Worm (Caenorhabditis elegans) whole organism, dauer: Measurements from ENCODE around the gene Y57G11C.14.

ENCODE experiments used
- unc-62 ChIP-seq: sonication (generic microtip); optimal IDR thresholded peaks from 2 replicates; lab custom pipeline; 2017; ENCODE audit warnings: missing biosample characterization, missing genetic modification reagents, missing genetic modification characterization

Y57G11C.14 gene

DNA sequence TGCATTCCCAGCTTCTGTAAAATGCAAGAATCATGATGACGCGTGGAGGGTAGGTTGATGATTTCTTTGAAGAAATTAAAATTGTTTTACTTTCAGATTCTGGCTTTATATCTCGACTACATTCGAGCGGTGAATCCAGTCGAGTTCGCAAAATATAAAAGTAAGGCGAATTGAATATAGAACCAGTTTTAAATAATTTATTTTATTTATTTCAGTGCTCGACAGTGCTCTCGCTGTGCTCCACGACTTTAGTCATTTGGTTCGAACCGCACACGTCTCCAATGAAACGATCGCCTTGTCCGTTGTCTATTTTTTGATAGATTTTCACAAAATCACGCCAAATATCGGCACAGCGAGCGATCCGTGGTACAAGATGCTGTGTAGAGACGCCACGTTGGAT, 16.9 kb upstream of the Y57G11C.14 start, which contains the start of gene Y57G11C.1130:
Y57G11C.1130 (plus strand) TSS at position 301 of the 400 bp plus-strand sequence.
- no peak for TF ChIP-seq unc-62

DNA sequence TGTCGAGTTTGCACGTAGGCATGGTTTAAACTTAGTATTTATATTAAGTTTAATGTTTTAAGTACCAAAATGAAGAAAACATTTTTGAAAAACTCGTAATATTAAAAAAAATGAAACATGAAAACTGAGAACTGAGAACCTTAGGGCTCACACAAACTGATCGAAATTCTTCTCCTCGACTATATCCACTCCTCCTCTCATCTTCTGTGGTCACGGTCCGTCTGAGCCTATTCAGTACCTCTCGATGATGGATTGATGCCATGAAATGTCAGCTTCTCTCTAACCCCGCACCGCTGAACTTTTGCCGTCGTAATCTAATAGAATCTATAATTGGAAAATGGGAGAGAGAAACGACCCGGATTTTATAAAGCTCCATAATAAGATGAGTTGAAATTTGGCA, 14.6 kb upstream of the Y57G11C.14 start, which contains the start of gene nlp-56:
nlp-56 (minus strand) TSS at position 257 of the 400 bp plus-strand sequence.
- no peak for TF ChIP-seq unc-62

DNA sequence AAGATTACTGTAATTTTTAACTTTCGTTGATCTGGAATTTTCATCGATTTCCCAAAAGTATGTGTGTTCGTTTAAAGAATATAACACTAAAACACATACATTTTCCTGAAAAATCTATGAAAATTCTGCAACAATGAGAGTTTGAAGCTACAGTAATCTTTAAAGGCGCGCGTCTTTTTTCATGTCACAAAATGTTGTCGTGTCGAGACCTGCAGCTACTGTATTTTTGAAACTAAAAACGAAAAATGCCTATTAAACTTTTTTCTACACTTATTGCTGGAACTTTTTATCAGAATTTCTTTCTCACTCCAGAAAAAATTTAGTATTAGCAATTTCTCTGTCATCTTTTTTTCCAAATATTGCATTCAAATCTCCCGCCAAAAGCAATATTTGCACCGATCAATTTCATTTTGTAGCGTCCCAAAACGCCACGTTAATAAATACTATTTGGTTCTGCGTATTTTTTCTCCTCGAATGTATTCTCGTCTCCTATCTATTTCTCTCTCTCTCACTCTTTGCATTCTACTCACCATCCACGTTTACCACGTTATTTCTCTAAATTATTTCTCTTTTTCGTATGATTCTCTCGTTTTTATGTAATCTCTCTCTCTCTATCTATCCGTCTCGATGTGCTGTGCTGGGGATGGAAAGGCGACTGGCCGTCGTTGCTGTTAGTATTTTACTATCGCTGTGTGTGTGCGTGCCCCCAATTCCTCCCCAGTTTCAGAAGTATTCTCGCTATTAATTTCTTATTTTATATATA, 12.6 kb upstream of the Y57G11C.14 start, which contains the start of gene melo-1:
melo-1 (plus strand) TSS at position 658 of the 763 bp plus-strand sequence.
- TF ChIP-seq unc-62: no peak

DNA sequence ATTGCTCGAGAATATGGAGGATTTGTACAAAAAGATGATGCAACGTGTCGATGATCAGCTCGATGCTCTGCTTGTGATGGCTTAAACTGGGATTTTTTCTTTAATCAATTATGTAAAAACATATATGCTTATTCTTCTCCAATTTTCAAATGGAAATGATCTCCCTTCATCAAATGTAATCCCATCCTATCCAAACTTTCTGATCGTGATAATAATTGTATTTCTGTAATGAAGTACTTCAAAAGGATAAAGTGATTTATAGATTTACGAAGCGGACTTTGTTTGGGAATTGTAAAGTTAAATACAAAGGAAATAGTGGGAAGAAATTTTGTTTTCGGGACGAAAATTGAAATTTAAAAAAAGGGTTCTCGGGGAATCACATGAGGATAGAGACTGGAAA, 8.5 kb upstream of the Y57G11C.14 start:
- no peak for TF ChIP-seq unc-62

DNA sequence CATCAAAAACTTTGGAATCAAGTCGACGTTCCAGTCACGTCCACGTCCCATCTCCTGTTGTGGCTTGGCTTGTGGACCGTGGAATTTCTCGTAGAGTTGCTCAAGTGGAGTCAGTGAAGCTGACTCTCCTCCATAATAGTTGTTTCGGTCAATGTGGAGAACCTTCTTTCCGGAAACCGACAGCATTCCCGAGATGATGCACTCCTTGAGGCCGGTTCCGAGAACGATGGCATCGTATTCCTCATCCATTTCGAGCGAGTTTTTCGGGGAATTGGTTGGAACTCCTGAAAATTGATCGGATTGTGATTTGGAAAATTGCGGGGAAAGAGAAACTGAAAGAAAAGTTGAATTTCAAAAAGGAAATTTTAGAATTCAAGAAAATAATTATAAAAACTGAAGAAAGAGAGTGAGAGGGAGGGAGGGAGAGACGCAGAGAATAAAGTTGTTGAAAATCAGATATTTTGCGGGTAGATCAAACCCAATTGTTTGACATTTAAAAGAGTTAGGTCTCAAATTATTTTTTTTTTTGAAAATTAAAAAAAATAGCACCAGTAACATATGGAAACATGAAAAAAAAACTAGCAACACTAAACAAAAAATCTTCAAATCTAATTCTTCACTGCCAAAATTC, 6.4 kb upstream of the Y57G11C.14 start, which contains the start of gene gdi-1:
gdi-1 (minus strand) TSS at position 286 of the 631 bp plus-strand sequence.
- no peak for TF ChIP-seq unc-62

DNA sequence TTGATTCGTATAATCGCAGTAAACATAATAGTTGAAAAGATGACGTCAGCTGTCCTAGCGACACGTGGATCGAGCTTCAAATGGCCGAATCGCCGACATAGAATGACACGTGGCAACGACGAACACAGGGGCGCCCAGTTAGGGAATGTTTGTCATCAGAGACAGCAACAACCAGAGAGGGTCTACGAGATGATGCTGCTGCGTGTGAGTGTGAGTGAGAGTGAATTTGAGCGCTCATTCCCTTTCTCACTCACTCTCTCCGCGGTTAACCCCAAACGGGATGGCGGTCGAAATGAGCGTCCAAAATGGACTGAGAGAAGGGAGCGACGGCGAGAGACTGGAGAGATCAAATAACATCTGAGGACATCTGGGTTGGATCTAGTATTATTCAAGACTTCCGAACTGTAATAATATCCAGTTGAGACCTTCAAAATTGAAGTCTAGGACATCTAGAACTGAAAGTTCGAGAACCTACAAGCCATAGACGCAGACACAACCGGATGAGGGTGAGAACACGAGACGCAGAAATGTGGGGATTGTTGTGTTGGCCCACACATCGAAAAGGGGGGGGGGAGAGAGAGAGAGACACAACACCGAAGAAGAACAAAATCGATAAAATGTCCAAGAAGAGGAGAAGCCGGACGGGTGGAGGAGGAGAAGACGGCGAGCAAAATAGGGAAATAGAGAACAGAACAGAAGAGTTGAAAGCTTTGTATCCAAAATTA, 5.0 kb upstream of the Y57G11C.14 start:
- no peak for TF ChIP-seq unc-62

DNA sequence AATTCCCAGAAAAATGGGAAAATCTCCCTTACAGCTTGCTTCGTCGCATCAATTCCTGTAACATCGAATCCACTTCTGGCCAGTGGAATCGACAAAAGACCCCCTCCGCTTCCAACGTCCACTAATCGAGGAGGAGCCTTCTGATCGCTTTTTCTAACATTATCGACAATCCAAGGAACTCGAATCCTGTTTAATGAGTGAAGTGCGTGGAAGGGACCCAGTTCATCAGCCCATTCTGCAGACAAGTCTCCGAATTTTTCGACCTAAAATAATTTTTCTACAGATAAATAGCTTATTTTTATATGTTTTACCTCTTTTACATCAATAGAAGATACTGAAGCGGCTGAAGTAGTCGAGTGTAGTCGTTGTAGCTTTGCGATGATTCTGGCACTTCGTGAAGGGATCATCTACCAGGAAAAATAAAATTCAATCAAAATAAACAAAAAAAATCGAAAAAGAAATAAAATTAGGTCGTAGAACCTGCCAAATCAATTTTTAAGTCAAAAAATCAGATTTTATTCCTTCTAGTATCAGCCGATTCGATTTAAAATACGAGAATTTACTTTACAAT, 3.1 kb upstream of the Y57G11C.14 start, which contains the start of gene coq-3:
coq-3 (minus strand) TSS at position 407 of the 571 bp plus-strand sequence.
- TF ChIP-seq unc-62: no peak

DNA sequence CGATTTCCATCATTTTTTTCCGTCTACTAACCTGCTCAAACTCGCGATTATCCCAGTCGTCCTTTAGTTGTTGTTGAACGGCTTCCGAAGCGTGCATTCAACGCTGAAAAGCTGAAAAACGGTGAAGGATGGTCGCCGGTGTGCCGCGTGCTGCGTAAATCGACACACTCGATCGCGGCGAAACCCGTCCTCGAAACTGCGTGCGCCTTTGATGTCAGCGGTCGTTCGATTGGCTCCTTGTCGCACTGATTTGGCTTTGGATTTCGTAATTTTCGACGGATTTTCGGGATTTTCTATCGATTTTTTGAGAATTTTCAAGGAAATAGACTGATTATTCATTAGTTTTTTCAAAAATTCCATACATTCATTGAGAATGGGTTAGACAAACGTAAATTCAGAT, 1.8 kb upstream of the Y57G11C.14 start, which contains the start of the genes Y57G11C.1147 and nuo-3:
Y57G11C.1147 (minus strand) TSS at position 161 of the 400 bp plus-strand sequence.
nuo-3 (minus strand) TSS at position 191 of the 400 bp plus-strand sequence.
- no peak for TF ChIP-seq unc-62

DNA sequence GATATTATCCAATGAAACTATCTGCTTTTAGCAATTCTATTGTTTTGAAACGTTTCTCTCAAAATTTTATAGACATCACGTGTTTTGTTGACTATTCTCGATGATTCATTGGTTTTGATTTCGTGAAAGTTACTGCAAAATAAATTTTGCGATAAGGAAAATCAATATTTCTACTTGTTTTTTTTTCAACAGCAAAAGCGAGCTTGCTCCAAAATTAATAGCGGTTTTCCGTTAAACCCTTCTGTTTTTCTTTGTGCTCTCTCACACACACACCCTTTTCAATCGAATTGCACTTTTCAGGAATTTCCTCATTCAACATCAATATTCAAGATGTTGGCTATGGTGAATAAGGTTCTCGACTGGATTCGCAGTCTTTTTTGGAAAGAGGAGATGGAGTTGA, 1.3 kb upstream of the Y57G11C.14 start, which contains the start of gene arl-8:
arl-8 (plus strand) TSS at position 301 of the 400 bp plus-strand sequence.
- TF ChIP-seq unc-62: no peak

DNA sequence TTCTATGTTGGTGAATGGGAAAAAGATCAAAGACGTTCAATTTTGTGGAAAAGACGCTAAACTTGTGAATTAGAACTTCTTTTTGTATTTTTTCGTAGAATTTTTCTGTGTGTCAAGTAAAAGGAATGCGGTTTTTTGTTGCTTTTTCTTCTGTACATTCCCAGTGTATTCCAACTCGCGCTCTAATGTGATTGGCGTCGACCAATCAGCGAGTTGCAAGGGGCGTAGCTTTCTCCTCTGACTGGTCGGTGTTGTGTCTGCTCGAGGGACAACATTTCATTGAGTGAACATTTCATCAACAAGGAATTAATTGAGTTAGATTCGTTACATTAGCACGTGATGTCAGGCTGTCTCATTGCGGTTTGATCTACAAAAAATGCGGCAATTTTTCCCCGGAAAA, 1.8 kb downstream of the Y57G11C.14 start:
- TF ChIP-seq unc-62: no peak

DNA sequence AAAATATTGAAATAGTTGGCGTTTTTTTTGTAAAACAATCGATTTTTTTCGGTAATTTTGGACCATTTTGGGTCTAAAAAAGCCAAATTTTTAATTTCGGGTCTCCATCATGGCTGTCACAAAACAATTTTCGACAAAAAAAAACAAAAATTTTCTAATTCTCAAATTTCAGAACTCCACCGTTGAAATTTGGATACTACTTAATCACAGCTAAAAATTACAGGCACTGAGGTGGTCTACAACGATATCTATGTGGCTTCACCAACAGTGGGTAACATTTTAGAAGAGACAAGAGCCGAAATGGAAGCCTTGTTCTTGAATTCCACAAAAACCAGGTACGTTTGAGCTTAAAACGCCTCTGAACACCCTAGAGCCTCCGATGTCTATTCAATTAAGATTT, 3.2 kb downstream of the Y57G11C.14 start, which contains the start of gene Y57G11C.1142:
Y57G11C.1142 (plus strand) TSS at position 301 of the 400 bp plus-strand sequence.
- no peak for TF ChIP-seq unc-62

DNA sequence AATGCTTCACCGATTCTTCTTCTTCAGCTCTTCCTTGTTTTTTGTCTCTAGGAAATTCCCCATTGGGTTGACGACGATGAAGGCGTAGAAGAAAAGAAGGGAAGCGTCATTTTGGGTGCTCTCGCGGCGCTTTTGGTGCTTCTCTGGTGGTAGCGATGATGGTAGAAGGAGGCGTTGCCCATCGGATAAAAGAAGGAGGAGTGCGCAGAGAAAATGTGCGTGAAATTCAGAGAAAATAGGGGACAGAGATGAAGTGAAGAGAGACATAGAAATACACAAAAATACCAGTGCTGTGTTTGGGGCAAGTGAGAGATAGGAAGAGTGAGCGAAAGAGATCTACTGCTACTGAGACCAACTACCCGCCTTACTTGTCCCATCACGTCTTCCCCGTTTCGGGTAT, 7.8 kb downstream of the Y57G11C.14 start, which contains the start of gene oig-5:
oig-5 (plus strand) TSS at position 301 of the 400 bp plus-strand sequence.
- no peak for TF ChIP-seq unc-62

DNA sequence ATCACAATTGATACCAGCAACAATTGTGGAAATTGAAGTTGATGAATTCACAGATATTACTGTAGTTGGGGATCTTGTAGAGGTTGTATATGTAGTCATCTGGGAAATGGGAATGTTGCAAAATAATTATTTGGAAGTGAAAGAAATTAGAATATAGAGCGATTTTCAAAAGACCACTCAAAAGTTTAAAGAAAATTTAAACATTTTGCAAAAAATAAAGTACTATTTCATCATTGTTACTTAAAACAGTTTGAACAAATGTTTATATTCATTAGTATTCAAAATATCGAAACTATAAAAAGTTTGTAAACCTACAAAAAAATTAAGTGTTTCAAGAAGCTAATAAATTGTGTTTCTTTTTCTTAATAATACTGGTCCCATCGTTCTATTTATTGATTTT, 17.2 kb downstream of the Y57G11C.14 start, which contains the start of gene Y57G11C.46:
Y57G11C.46 (minus strand) TSS at position 101 of the 400 bp plus-strand sequence.
- TF ChIP-seq unc-62: no peak

DNA sequence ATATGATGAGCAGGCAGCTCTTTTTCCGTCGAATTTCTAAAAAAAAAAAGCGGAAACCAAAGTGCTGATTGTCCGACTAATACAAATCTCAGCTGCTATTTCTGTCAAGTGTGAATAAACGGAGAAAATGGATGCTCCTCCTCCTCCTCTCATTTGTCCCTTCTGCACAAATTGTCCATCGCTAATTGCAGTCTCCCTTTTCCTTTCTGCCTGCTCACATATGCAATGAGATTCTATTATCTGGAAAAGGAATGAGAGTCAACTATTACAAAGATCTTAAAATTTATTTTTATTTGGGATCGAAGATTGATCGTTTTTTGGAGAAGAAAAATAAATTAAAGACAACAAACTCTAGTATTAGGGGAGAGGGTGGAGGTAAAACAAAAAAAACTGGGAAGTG, 23.2 kb downstream of the Y57G11C.14 start:
- TF ChIP-seq unc-62: no peak

DNA sequence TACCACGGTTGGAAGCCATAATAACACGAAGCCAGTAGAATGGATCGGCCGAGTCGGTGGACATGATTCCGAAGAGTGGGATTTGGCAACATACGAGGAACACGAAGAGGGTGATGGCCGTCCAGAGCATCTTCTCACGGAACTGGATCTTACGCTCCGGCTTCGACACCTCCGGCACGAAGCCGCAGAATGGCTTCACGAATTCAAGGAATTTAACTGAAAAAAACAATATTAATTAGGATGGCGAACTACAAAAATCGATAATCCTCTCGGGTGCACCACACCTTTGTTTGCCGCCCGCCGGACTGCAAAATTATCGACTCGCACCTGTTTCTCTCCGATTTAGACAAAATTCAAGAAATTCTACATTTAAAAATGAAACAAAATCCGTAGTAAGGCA, 25.1 kb downstream of the Y57G11C.14 start:
- no peak for TF ChIP-seq unc-62

DNA sequence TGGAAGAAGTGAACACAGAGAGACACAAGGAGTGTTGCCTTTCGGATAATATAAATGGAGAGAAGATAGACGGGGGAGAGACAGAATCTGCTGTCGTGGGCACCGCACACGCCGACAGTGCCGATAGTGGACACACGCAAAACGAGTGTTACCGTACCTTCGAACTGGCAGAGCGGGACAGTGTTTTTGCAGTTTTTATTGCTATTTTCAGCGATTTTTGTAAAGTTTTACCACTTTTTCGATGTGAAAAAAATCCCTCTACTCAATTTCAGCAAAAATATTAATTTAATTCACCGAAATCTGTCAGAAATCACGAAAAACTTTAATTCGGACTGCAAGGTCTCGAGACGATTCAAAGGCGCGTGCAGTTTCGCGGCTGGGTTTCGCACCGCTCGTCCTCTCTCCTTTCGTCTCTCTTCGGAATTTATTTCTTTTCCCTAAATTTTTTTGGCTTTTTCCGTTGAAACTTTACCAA, 25.8 kb downstream of the Y57G11C.14 start, which contains the start of gene sec-61.A:
sec-61.A (minus strand) TSS at position 387 of the 475 bp plus-strand sequence.
- TF ChIP-seq unc-62: no peak
